Fruit fly (Drosophila melanogaster): ENCODE results near the gene CG11722.

Gene CG11722

dm6 chr3R:10084914-10085313, 39.6 kb upstream of the CG11722 start (continued):
- no peak for TF ChIP-seq pzg (GFP tag; optimal IDR thresholded peaks at IDR 0.05)
- peak; percentile 86 for TF ChIP-seq CG9932 (GFP tag; IDR thresholded peaks at IDR 0.05)

DNA sequence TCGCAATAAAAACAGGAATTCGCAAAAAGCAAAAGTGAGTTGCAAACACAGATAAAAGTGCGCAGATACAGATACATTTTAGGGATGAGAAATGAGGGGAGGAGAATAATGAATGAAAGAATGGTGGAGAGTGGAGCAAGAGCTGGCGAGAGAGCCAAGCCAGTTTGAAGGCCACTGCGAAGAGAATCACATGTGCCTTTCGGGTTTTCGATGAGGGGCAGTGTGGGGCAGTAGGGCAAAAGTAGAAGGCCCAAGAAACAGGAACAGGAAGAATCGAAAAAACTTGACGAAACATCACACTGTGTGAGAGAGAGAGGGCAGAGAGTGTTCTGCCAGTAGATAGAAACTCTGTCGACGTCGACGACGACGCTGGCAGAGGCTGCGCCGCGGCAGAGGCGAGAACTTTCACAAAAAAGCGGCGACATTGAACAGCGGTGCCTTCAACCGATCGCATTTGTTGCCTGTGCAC, 38.9 kb upstream of the CG11722 start:
- TF ChIP-seq NK7.1 (GFP tag; optimal IDR thresholded peaks at IDR 0.05) (no peak), CG4282 (GFP tag; optimal IDR thresholded peaks at IDR 0.05) (no peak), CG10147 (GFP tag; optimal IDR thresholded peaks at IDR 0.05) (no peak), CG12155 (GFP tag; optimal IDR thresholded peaks at IDR 0.05) (no peak), ssp (GFP tag; IDR thresholded peaks at IDR 0.05) (no peak), H15 (GFP tag; IDR thresholded peaks at IDR 0.05) (no peak), Atf6 (GFP tag; IDR thresholded peaks at IDR 0.05) (no peak), CG14014 (GFP tag; IDR thresholded peaks at IDR 0.05) (no peak), Myb (GFP tag; optimal IDR thresholded peaks at IDR 0.05) (no peak), dysf (GFP tag; IDR thresholded peaks at IDR 0.05) (no peak), CG4730 (GFP tag; IDR thresholded peaks at IDR 0.05) (no peak), Optix (GFP tag; IDR thresholded peaks at IDR 0.05) (0 out of 3 replicates have a peak, but pooled peaks have one; percentile 34), CoRest (tag; optimal IDR thresholded peaks at IDR 0.05) (no peak), odd (GFP tag; optimal IDR thresholded peaks at IDR 0.05) (no peak), eve (GFP tag; optimal IDR thresholded peaks at IDR 0.05) (no peak), fd64A (GFP tag; optimal IDR thresholded peaks at IDR 0.05) (no peak), Deaf1 (tag; optimal IDR thresholded peaks at IDR 0.05) (no peak), insv (GFP tag; optimal IDR thresholded peaks at IDR 0.05) (no peak), eyg (GFP tag; optimal IDR thresholded peaks at IDR 0.05) (no peak), danr (GFP tag; IDR thresholded peaks at IDR 0.05) (no peak), CG12219 (GFP tag; optimal IDR thresholded peaks at IDR 0.05) (no peak), CG15601 (tag; optimal IDR thresholded peaks at IDR 0.05) (peak; percentile 72), Meics (GFP tag; optimal IDR thresholded peaks at IDR 0.05) (no peak), Trl (optimal IDR thresholded peaks at IDR 0.05) (peak; percentile 46 to 68), Trl (GFP tag; optimal IDR thresholded peaks at IDR 0.05) (no peak), CG3838 (GFP tag; optimal IDR thresholded peaks at IDR 0.05) (no peak), Mad (GFP tag; optimal IDR thresholded peaks at IDR 0.05) (no peak), pum (GFP tag; optimal IDR thresholded peaks at IDR 0.05) (no peak), ind (GFP tag; optimal IDR thresholded peaks at IDR 0.05) (no peak), sug (tag; optimal IDR thresholded peaks at IDR 0.05) (no peak), Dek (tag; optimal IDR thresholded peaks at IDR 0.05) (no peak), CG31441 (GFP tag; IDR thresholded peaks at IDR 0.05) (no peak), ftz-f1 (GFP tag; optimal IDR thresholded peaks at IDR 0.05) (peak; percentile 68), crol (GFP tag; IDR thresholded peaks at IDR 0.05) (0 out of 2 replicates have a peak, but pooled peaks have one; percentile 28), fu2 (GFP tag; optimal IDR thresholded peaks at IDR 0.05) (no peak), Fer2 (tag; optimal IDR thresholded peaks at IDR 0.05) (no peak), Adf1 (GFP tag; IDR thresholded peaks at IDR 0.05) (peak; percentile 89), dmrt99B (tag; optimal IDR thresholded peaks at IDR 0.05) (no peak), chinmo (GFP tag; IDR thresholded peaks at IDR 0.05; ENCODE audit: partially characterized antibody) (0 out of 4 replicates have a peak, but pooled peaks have one; percentile 51), CG15073 (GFP tag; optimal IDR thresholded peaks at IDR 0.05) (no peak), Opbp (GFP tag; IDR thresholded peaks at IDR 0.05; ENCODE audit: partially characterized antibody) (no peak), CG7271 (tag; optimal IDR thresholded peaks at IDR 0.05) (no peak), NfI (GFP tag; optimal IDR thresholded peaks at IDR 0.05) (no peak), CG12104 (GFP tag; optimal IDR thresholded peaks at IDR 0.05) (no peak), row (GFP tag; IDR thresholded peaks at IDR 0.05) (no peak), Dip2 (GFP tag; IDR thresholded peaks at IDR 0.05) (no peak), dati (GFP tag; IDR thresholded peaks at IDR 0.05) (no peak), nom (GFP tag; optimal IDR thresholded peaks at IDR 0.05) (peak; percentile 29), gro (GFP tag; optimal IDR thresholded peaks at IDR 0.05) (no peak)

All from whole organism, embryonic.